Fruit fly (Drosophila melanogaster) whole organism, embryonic: Measurements from ENCODE around the gene Snx27.

ENCODE experiments used
- BEAF-32 ChIP-seq: fragments of 200-800 bp; sonication (Bioruptor generic); optimal IDR thresholded peaks from 3 replicates; lab custom pipeline; 2017; ENCODE audit warnings: missing biosample characterization, missing genetic modification characterization, mild to moderate bottlenecking, moderate library complexity, missing genetic modification reagents
- CG10366 ChIP-seq: fragments of 200-800 bp; sonication (Bioruptor generic); IDR thresholded peaks from 2 replicates; pipeline ENCODE4 v1.3.6; 2022; ENCODE audit warnings: missing biosample characterization, missing genetic modification characterization
- CG11093 ChIP-seq: fragments of 200-800 bp; sonication (Bioruptor generic); IDR thresholded peaks from 3 replicates; pipeline ENCODE4 v1.3.6; 2022; ENCODE audit warnings: missing biosample characterization, missing genetic modification characterization
- CG11696 ChIP-seq: fragments of 200-800 bp; sonication (Bioruptor generic); IDR thresholded peaks from 2 replicates; pipeline ENCODE4 v1.3.6; 2022; ENCODE audit warnings: missing biosample characterization, missing genetic modification characterization
- CG12104 ChIP-seq: fragments of 200-800 bp; sonication (Bioruptor generic); optimal IDR thresholded peaks from 3 replicates; lab custom pipeline; 2016; ENCODE audit warnings: missing biosample characterization, missing genetic modification characterization
- CG14441 ChIP-seq: fragments of 200-800 bp; sonication (Bioruptor generic); IDR thresholded peaks from 2 replicates; pipeline ENCODE4 v1.3.6; 2022; ENCODE audit warnings: missing biosample characterization, missing genetic modification characterization
- CG17912 ChIP-seq: fragments of 200-800 bp; sonication (Bioruptor generic); optimal IDR thresholded peaks from 2 replicates; lab custom pipeline; 2018; ENCODE audit warnings: missing biosample characterization, mild to moderate bottlenecking, missing genetic modification characterization
- CG18011 ChIP-seq: fragments of 200-800 bp; sonication (Bioruptor generic); optimal IDR thresholded peaks from 2 replicates; lab custom pipeline; 2017; ENCODE audit warnings: missing biosample characterization, missing genetic modification characterization, mild to moderate bottlenecking, moderate library complexity, missing genotype
- CG1832 ChIP-seq: fragments of 200-800 bp; sonication (Bioruptor generic); optimal IDR thresholded peaks from 2 replicates; lab custom pipeline; 2017; ENCODE audit warnings: missing biosample characterization, mild to moderate bottlenecking, missing genetic modification characterization, inconsistent platforms
- CG2116 ChIP-seq: fragments of 200-800 bp; sonication (Bioruptor generic); optimal IDR thresholded peaks from 3 replicates; lab custom pipeline; 2018; ENCODE audit warnings: missing biosample characterization, mild to moderate bottlenecking, missing genetic modification characterization
- CG2129 ChIP-seq: fragments of 200-800 bp; sonication (Bioruptor generic); IDR thresholded peaks from 2 replicates; pipeline ENCODE4 v1.3.6; 2022; ENCODE audit warnings: missing biosample characterization, missing genetic modification characterization; ENCODE audit not compliant: partially characterized antibody
- CG31224 ChIP-seq: fragments of 200-800 bp; sonication (Bioruptor generic); IDR thresholded peaks from 2 replicates; pipeline ENCODE4 v1.3.6; 2022; ENCODE audit warnings: missing biosample characterization, missing genetic modification characterization
- CG31365 ChIP-seq: fragments of 200-800 bp; sonication (Bioruptor generic); optimal IDR thresholded peaks from 2 replicates; lab custom pipeline; 2018; ENCODE audit warnings: missing biosample characterization, mild to moderate bottlenecking, missing genetic modification characterization
- CG3281 ChIP-seq: fragments of 200-800 bp; sonication (Bioruptor generic); optimal IDR thresholded peaks from 3 replicates; lab custom pipeline; 2017; ENCODE audit warnings: missing biosample characterization, mild to moderate bottlenecking, missing genetic modification characterization
- CG7372 ChIP-seq: fragments of 200-800 bp; sonication (Bioruptor generic); IDR thresholded peaks from 2 replicates; pipeline ENCODE4 v1.3.6; 2022; ENCODE audit warnings: missing biosample characterization, missing genetic modification characterization
- CG7786 ChIP-seq: fragments of 200-800 bp; sonication (Bioruptor generic); optimal IDR thresholded peaks from 2 replicates; lab custom pipeline; 2016; ENCODE audit warnings: missing biosample characterization, missing genetic modification characterization
- CG8281 ChIP-seq: fragments of 200-800 bp; sonication (Bioruptor generic); optimal IDR thresholded peaks from 2 replicates; lab custom pipeline; 2018; ENCODE audit warnings: missing biosample characterization, mild to moderate bottlenecking, missing genetic modification characterization, moderate library complexity
- CG9932 ChIP-seq: fragments of 200-800 bp; sonication (Bioruptor generic); IDR thresholded peaks from 2 replicates; pipeline ENCODE4 v1.3.6; 2022; ENCODE audit warnings: missing biosample characterization, missing genetic modification characterization
- CoRest ChIP-seq: fragments of 200-800 bp; sonication (Bioruptor generic); optimal IDR thresholded peaks from 3 replicates; lab custom pipeline; 2018; ENCODE audit warnings: missing biosample characterization, mild to moderate bottlenecking, missing genetic modification characterization, moderate library complexity
- Dfd ChIP-seq, 2 experiments: fragments of >200 bp; optimal IDR thresholded peaks; 2 replicates each; lab custom pipeline; 2017; ENCODE audit warnings: missing biosample characterization in 2 of 2, missing genetic modification characterization in 2 of 2
- Dip3 ChIP-seq: fragments of 200-800 bp; sonication (Bioruptor generic); optimal IDR thresholded peaks from 3 replicates; lab custom pipeline; 2016; ENCODE audit warnings: missing biosample characterization, missing genetic modification characterization
- Doc2 ChIP-seq: fragments of 200-800 bp; sonication (Bioruptor generic); IDR thresholded peaks from 2 replicates; pipeline ENCODE4 v1.3.6; 2022; ENCODE audit warnings: missing biosample characterization, missing genetic modification characterization
- E2f1 ChIP-seq: fragments of 200-800 bp; sonication (Bioruptor generic); IDR thresholded peaks from 2 replicates; pipeline ENCODE4 v1.3.6; 2022; ENCODE audit warnings: missing biosample characterization, missing genetic modification characterization
- HLHmδ ChIP-seq: fragments of 200-800 bp; sonication (Bioruptor generic); optimal IDR thresholded peaks from 2 replicates; lab custom pipeline; 2018; ENCODE audit warnings: missing biosample characterization, mild to moderate bottlenecking, missing genetic modification characterization, moderate library complexity
- Hey ChIP-seq: fragments of 200-800 bp; sonication (Bioruptor generic); optimal IDR thresholded peaks from 3 replicates; lab custom pipeline; 2018; ENCODE audit warnings: missing biosample characterization, mild to moderate bottlenecking, missing genetic modification characterization
- Hmr ChIP-seq: fragments of 200-800 bp; sonication (Bioruptor generic); optimal IDR thresholded peaks from 3 replicates; lab custom pipeline; 2017; ENCODE audit warnings: mild to moderate bottlenecking, missing biosample characterization, missing genetic modification reagents, missing genetic modification characterization
- PHDP ChIP-seq: fragments of 200-800 bp; sonication (Bioruptor generic); optimal IDR thresholded peaks from 3 replicates; lab custom pipeline; 2018; ENCODE audit warnings: missing biosample characterization, mild to moderate bottlenecking, missing genetic modification characterization, moderate library complexity
- Side ChIP-seq: fragments of 200-800 bp; sonication (Bioruptor generic); optimal IDR thresholded peaks from 2 replicates; lab custom pipeline; 2016; ENCODE audit warnings: missing biosample characterization, missing genetic modification characterization
- Tbp ChIP-seq: fragments of >200 bp; optimal IDR thresholded peaks from 2 replicates; lab custom pipeline; 2018; ENCODE audit warnings: missing biosample characterization, missing genetic modification characterization
- bab2 ChIP-seq: fragments of 200-800 bp; sonication (Bioruptor generic); optimal IDR thresholded peaks from 2 replicates; lab custom pipeline; 2016; ENCODE audit warnings: missing biosample characterization, missing genetic modification characterization
- bowl ChIP-seq: fragments of 200-800 bp; sonication (Bioruptor generic); IDR thresholded peaks from 2 replicates; pipeline ENCODE4 v1.3.6; 2022; ENCODE audit warnings: missing biosample characterization, missing genetic modification characterization
- cad ChIP-seq: fragments of >200 bp; optimal IDR thresholded peaks from 2 replicates; lab custom pipeline; 2017; ENCODE audit warnings: missing biosample characterization, missing genetic modification characterization
- da ChIP-seq: fragments of 200-800 bp; sonication (Bioruptor generic); optimal IDR thresholded peaks from 2 replicates; lab custom pipeline; 2016; ENCODE audit warnings: missing biosample characterization, missing genetic modification characterization
- dmrt99B ChIP-seq: fragments of 200-800 bp; sonication (Bioruptor generic); optimal IDR thresholded peaks from 2 replicates; lab custom pipeline; 2018; ENCODE audit warnings: missing biosample characterization, mild to moderate bottlenecking, missing genetic modification characterization, moderate library complexity
- fru ChIP-seq: fragments of >200 bp; optimal IDR thresholded peaks from 2 replicates; lab custom pipeline; 2017
- fu2 ChIP-seq: fragments of 200-800 bp; sonication (Bioruptor generic); optimal IDR thresholded peaks from 2 replicates; lab custom pipeline; 2016; ENCODE audit warnings: missing biosample characterization, missing genetic modification characterization
- h ChIP-seq: fragments of >200 bp; optimal IDR thresholded peaks from 2 replicates; lab custom pipeline; 2017
- inv ChIP-seq: fragments of 200-800 bp; sonication (Bioruptor generic); IDR thresholded peaks from 2 replicates; pipeline ENCODE4 v1.3.6; 2022; ENCODE audit warnings: missing biosample characterization, missing genetic modification characterization; ENCODE audit not compliant: partially characterized antibody
- jing ChIP-seq: fragments of 200-800 bp; sonication (Bioruptor generic); optimal IDR thresholded peaks from 2 replicates; lab custom pipeline; 2018; ENCODE audit warnings: missing biosample characterization, mild to moderate bottlenecking, missing genetic modification characterization
- knrl ChIP-seq: fragments of 200-800 bp; sonication (Bioruptor generic); IDR thresholded peaks from 3 replicates; pipeline ENCODE4 v1.3.6; 2022; ENCODE audit warnings: missing biosample characterization, missing genetic modification characterization; ENCODE audit not compliant: partially characterized antibody
- mirr ChIP-seq: fragments of 200-800 bp; sonication (Bioruptor generic); optimal IDR thresholded peaks from 3 replicates; lab custom pipeline; 2018; ENCODE audit warnings: missing biosample characterization, mild to moderate bottlenecking, missing genetic modification characterization
- oc ChIP-seq: fragments of 200-800 bp; sonication (Bioruptor generic); optimal IDR thresholded peaks from 2 replicates; lab custom pipeline; 2018; ENCODE audit warnings: missing biosample characterization, mild to moderate bottlenecking, missing genetic modification characterization, moderate library complexity
- phol ChIP-seq: fragments of 200-800 bp; sonication (Bioruptor generic); optimal IDR thresholded peaks from 3 replicates; lab custom pipeline; 2018; ENCODE audit warnings: missing biosample characterization, mild to moderate bottlenecking, missing genetic modification characterization, moderate library complexity
- pnt ChIP-seq: fragments of 200-800 bp; sonication (Bioruptor generic); optimal IDR thresholded peaks from 3 replicates; lab custom pipeline; 2016; ENCODE audit warnings: missing biosample characterization, missing genetic modification characterization
- pros ChIP-seq: fragments of 200-800 bp; sonication (Bioruptor generic); optimal IDR thresholded peaks from 3 replicates; lab custom pipeline; 2019; ENCODE audit warnings: missing biosample characterization, mild to moderate bottlenecking, missing genetic modification characterization, moderate library complexity
- sens-2 ChIP-seq: fragments of 200-800 bp; sonication (Bioruptor generic); IDR thresholded peaks from 2 replicates; pipeline ENCODE4 v1.3.6; 2022; ENCODE audit warnings: missing biosample characterization, missing genetic modification characterization
- sima ChIP-seq: fragments of 200-800 bp; sonication (Bioruptor generic); optimal IDR thresholded peaks from 2 replicates; lab custom pipeline; 2016; ENCODE audit warnings: missing biosample characterization, missing genetic modification characterization
- slou ChIP-seq: fragments of 200-800 bp; sonication (Bioruptor generic); optimal IDR thresholded peaks from 3 replicates; lab custom pipeline; 2016; ENCODE audit warnings: missing biosample characterization, missing genetic modification characterization
- so ChIP-seq: fragments of 200-800 bp; sonication (Bioruptor generic); IDR thresholded peaks from 3 replicates; pipeline ENCODE4 v1.3.6; 2022; ENCODE audit warnings: missing biosample characterization, missing genetic modification characterization

Gene Snx27

dm6 chrX:5754837-5755828 lies 17.3 kb upstream of the Snx27 start, which contains the start of the genes lin-52 and CG15771 (continued):
- TF ChIP-seq Dip3 (GFP tag; lab: Kevin White, UChicago) (peak; percentile 70), Hey (tag; lab: Kevin White, UChicago) (peak; percentile 81), CG2129 (GFP tag; lab: Robert Waterston, UW) (no peak), CG14441 (GFP tag; lab: Robert Waterston, UW) (peak; percentile 94), pnt (GFP tag; lab: Kevin White, UChicago) (peak; percentile 62), so (GFP tag; lab: Robert Waterston, UW) (peak; percentile 95), CG1832 (peak; percentile 85), CG31365 (peak; percentile 73), Dfd (GFP tag; optimal IDR thresholded peaks at IDR 0.05; lab: Kevin White, UChicago) (no peak), fru (lab: Kevin White, UChicago) (no peak), CG18011 (peak; percentile 79), Tbp (GFP tag; lab: Kevin White, UChicago) (no peak), CG10366 (GFP tag; lab: Robert Waterston, UW) (peak; percentile 94), CG12104 (peak; percentile 92), inv (peak; percentile 40; the same call in 1 of the 2 replicates), Hmr (peak; percentile 97), phol (peak; percentile 91), sima (GFP tag; lab: Kevin White, UChicago) (no peak), cad (GFP tag; lab: Kevin White, UChicago) (no peak), CG2116 (GFP tag; lab: Kevin White, UChicago) (peak; percentile 67), CG7372 (GFP tag; lab: Robert Waterston, UW) (peak; percentile 94), CG9932 (GFP tag; lab: Robert Waterston, UW) (peak; percentile 96), dmrt99B (tag; lab: Kevin White, UChicago) (peak; percentile 97), slou (peak; percentile 83), CG11093 (GFP tag; lab: Robert Waterston, UW) (peak; percentile 96), Doc2 (GFP tag; lab: Robert Waterston, UW) (peak; percentile 85), CoRest (tag; lab: Kevin White, UChicago) (peak; percentile 96), knrl (peak; percentile 64), E2f1 (peak; percentile 94), h (lab: Kevin White, UChicago) (no peak), oc (tag; lab: Kevin White, UChicago) (peak; percentile 90), bowl (peak; percentile 81; the same call in 1 of the 2 replicates), CG7786 (GFP tag; lab: Kevin White, UChicago) (peak; percentile 66), Side (GFP tag; lab: Kevin White, UChicago) (peak; percentile 35), CG8281 (tag; lab: Kevin White, UChicago) (peak; percentile 80), pros (GFP tag; lab: Kevin White, UChicago) (peak; percentile 89), CG31224 (GFP tag; lab: Robert Waterston, UW) (peak; percentile 90), da (GFP tag; lab: Kevin White, UChicago) (peak; percentile 70), jing (GFP tag; lab: Kevin White, UChicago) (peak; percentile 87), fu2 (peak; percentile 24), bab2 (peak; percentile 67), PHDP (tag; lab: Kevin White, UChicago) (peak; percentile 95), BEAF-32 (GFP tag; lab: Kevin White, UChicago) (peak; percentile 84), sens-2 (GFP tag; lab: Robert Waterston, UW) (peak; percentile 76), CG3281 (GFP tag; lab: Kevin White, UChicago) (peak; percentile 96), CG17912 (GFP tag; lab: Kevin White, UChicago) (peak; percentile 73), HLHmδ (GFP tag; lab: Kevin White, UChicago) (peak; percentile 41), CG11696 (GFP tag; lab: Robert Waterston, UW) (peak; percentile 75; the same call in 1 of the 2 replicates), mirr (GFP tag; lab: Kevin White, UChicago) (peak; percentile 91)
